Fruit fly (Drosophila melanogaster): ENCODE measurements around the gene CG6592.

- TF ChIP-seq Dfd (GFP tag; optimal IDR thresholded peaks at IDR 0.05) (no peak), dmrt11E (tag; optimal IDR thresholded peaks at IDR 0.05) (no peak), CG1832 (GFP tag; optimal IDR thresholded peaks at IDR 0.05) (no peak), slp2 (GFP tag; optimal IDR thresholded peaks at IDR 0.05) (no peak), Hey (tag; optimal IDR thresholded peaks at IDR 0.05) (no peak), CG12104 (GFP tag; optimal IDR thresholded peaks at IDR 0.05) (no peak), Nf-YA (GFP tag; IDR thresholded peaks at IDR 0.05) (no peak)
Observed at dm6 chr3L:6054343-6054742, 5.1 kb upstream of the CG6592 start, which contains the start of gene Jon65Ai.

All from whole organism, embryonic.